Worm (Caenorhabditis elegans): Measurements from ENCODE around the gene unc-69.

unc-69 gene

ce11 chrIII:10284214-10284613 lies 34.5 kb upstream of the unc-69 start (continued):
- TF ChIP-seq dpff-1 (tag; optimal IDR thresholded peaks at IDR 0.05) (no peak), atf-7 (tag; optimal IDR thresholded peaks at IDR 0.05) (no peak), ZK185.1 (tag; optimal IDR thresholded peaks at IDR 0.05; ENCODE audit: poor library complexity, severe bottlenecking) (no peak), sptf-2 (GFP tag; optimal IDR thresholded peaks at IDR 0.05) (no peak), C17E4.6 (GFP tag; IDR thresholded peaks at IDR 0.05) (no peak), dox-1 (GFP tag; IDR thresholded peaks at IDR 0.05) (no peak; the same call in 1 of the 2 replicates), aptf-3 (GFP tag; IDR thresholded peaks at IDR 0.05) (no peak), Y79H2A.3 (GFP tag; conservative IDR thresholded peaks at IDR 0.05) (no peak), attf-5 (GFP tag; optimal IDR thresholded peaks at IDR 0.05) (peak; percentile 72), F33H1.4 (GFP tag; IDR thresholded peaks at IDR 0.05) (no peak), xnd-1 (tag; optimal IDR thresholded peaks at IDR 0.05) (no peak), egrh-3 (GFP tag; IDR thresholded peaks at IDR 0.05) (peak; percentile 58; the same call in 1 of the 2 replicates), rcor-1 (GFP tag; IDR thresholded peaks at IDR 0.05) (no peak), athp-1 (tag; optimal IDR thresholded peaks at IDR 0.05) (no peak), zim-3 (tag; optimal IDR thresholded peaks at IDR 0.05) (no peak), F52B5.7 (tag; optimal IDR thresholded peaks at IDR 0.05) (no peak), F49E8.2 (tag; optimal IDR thresholded peaks at IDR 0.05; ENCODE audit: insufficient read depth) (no peak), rec-8 (tag; optimal IDR thresholded peaks at IDR 0.05) (no peak), hmg-1.2 (GFP tag; IDR thresholded peaks at IDR 0.05) (peak; percentile 49), ztf-6 (GFP tag; IDR thresholded peaks at IDR 0.05) (no peak), ceh-27 (GFP tag; optimal IDR thresholded peaks at IDR 0.05) (peak; percentile 50), B0261.1 (tag; optimal IDR thresholded peaks at IDR 0.05) (no peak), chd-7 (tag; optimal IDR thresholded peaks at IDR 0.05) (no peak), sea-2 (GFP tag; IDR thresholded peaks at IDR 0.05) (no peak), nfyb-1 (GFP tag; IDR thresholded peaks at IDR 0.05) (peak; percentile 34; the same call in 1 of the 2 replicates), hlh-26 (GFP tag; conservative IDR thresholded peaks at IDR 0.05) (no peak), K11D2.4 (GFP tag; IDR thresholded peaks at IDR 0.05) (no peak), ztf-28 (GFP tag; IDR thresholded peaks at IDR 0.05) (no peak), aptf-2 (GFP tag; conservative IDR thresholded peaks at IDR 0.05) (no peak), let-607 (tag; optimal IDR thresholded peaks at IDR 0.05) (no peak), zfh-2 (GFP tag; conservative IDR thresholded peaks at IDR 0.05) (peak; percentile 99), Y95B8A.8 (GFP tag; IDR thresholded peaks at IDR 0.05) (no peak), gei-17 (GFP tag; optimal IDR thresholded peaks at IDR 0.05) (no peak), die-1 (tag; optimal IDR thresholded peaks at IDR 0.05) (no peak), hlh-12 (tag; optimal IDR thresholded peaks at IDR 0.05) (no peak), ceh-100 (GFP tag; IDR thresholded peaks at IDR 0.05) (no peak)

DNA sequence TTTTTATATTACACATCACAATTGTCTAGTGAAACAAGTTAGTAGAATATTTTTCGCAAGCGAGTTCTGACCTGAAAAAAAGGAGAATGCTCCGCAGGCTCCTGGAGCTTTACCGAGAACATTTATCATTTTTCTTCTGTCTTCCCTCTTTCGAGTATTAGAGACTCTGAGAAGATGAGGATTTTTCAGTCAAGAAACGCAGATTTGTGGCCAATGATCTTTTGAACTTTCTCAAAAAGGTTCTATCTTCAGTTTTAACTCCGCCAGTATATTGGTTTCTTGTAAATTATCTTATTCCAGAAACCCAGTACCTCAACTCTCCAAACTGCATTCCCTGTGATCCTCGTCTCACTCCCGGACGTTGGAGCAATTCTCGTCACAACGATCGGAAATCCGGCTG lies 33.1 kb upstream of the unc-69 start, which contains the start of gene K10G9.2:
Gene K10G9.2, plus strand, starts transcription at position 301 of the 400 bp plus-strand sequence.
- TF ChIP-seq tbx-9 (tag; optimal IDR thresholded peaks at IDR 0.05; ENCODE audit: borderline replicate concordance) = no peak
- TF ChIP-seq pha-4 (tag; optimal IDR thresholded peaks at IDR 0.05) = no peak
- no peak for TF ChIP-seq xnd-1 (tag; optimal IDR thresholded peaks at IDR 0.05)
- no peak for TF ChIP-seq Y95B8A.8 (GFP tag; IDR thresholded peaks at IDR 0.05)
- TF ChIP-seq F49E8.2 (tag; optimal IDR thresholded peaks at IDR 0.05; ENCODE audit: insufficient read depth) = no peak
- no peak for TF ChIP-seq Y56A3A.18 (GFP tag; IDR thresholded peaks at IDR 0.05)
- TF ChIP-seq hlh-12 (tag; optimal IDR thresholded peaks at IDR 0.05) = no peak
- no peak for TF ChIP-seq nhr-179 (tag; optimal IDR thresholded peaks at IDR 0.05)
- no peak for TF ChIP-seq ama-1 (optimal IDR thresholded peaks at IDR 0.05)
- TF ChIP-seq ama-1 (GFP tag; optimal IDR thresholded peaks at IDR 0.05) = no peak

Data from whole organism, young adult.